Worm (Caenorhabditis elegans) whole organism, L1 larva: ENCODE data around the gene B0546.3.

Source experiments
- ama-1 ChIP-seq: fragments of 150-350 bp; optimal IDR thresholded peaks from 2 replicates; lab custom pipeline; 2014
- egl-27 ChIP-seq, 2 experiments: fragments of 150-350 bp in 1 of 2; sonication (generic microtip); optimal IDR thresholded peaks; 3 replicates each; lab custom pipeline; 2017 to 2018; ENCODE audit warnings: missing biosample characterization in 2 of 2, missing genetic modification characterization in 2 of 2, missing genetic modification reagents in 2 of 2
- ets-5 ChIP-seq: fragments of 200-800 bp; sonication (Bioruptor generic); IDR thresholded peaks from 2 replicates; pipeline ENCODE4 v1.3.6; 2022; ENCODE audit warnings: missing genetic modification characterization, missing compliant biosample characterization
- lin-13 ChIP-seq: fragments of 150-350 bp; optimal IDR thresholded peaks from 2 replicates; lab custom pipeline; 2014; ENCODE audit warnings: missing biosample characterization, missing genetic modification reagents, missing genetic modification characterization
- lin-39 ChIP-seq: fragments of 150-350 bp; optimal IDR thresholded peaks from 2 replicates; lab custom pipeline; 2014; ENCODE audit warnings: missing biosample characterization, missing genetic modification reagents, missing genetic modification characterization
- lir-3 ChIP-seq: sonication (generic microtip); optimal IDR thresholded peaks from 2 replicates; lab custom pipeline; 2016; ENCODE audit warnings: mild to moderate bottlenecking, missing genetic modification characterization, moderate library complexity, missing compliant biosample characterization; ENCODE audit not compliant: poor library complexity
- nhr-76 ChIP-seq: sonication (generic microtip); optimal IDR thresholded peaks from 2 replicates; lab custom pipeline; 2017; ENCODE audit warnings: missing biosample characterization, missing genetic modification characterization
- unc-130 ChIP-seq: fragments of 150-350 bp; optimal IDR thresholded peaks from 2 replicates; lab custom pipeline; 2017; ENCODE audit warnings: missing biosample characterization, missing genetic modification characterization, inconsistent platforms
- vab-15 ChIP-seq: sonication (generic microtip); optimal IDR thresholded peaks from 2 replicates; lab custom pipeline; 2017; ENCODE audit warnings: missing genotype, mild to moderate bottlenecking, missing genetic modification characterization, missing compliant biosample characterization

DNA sequence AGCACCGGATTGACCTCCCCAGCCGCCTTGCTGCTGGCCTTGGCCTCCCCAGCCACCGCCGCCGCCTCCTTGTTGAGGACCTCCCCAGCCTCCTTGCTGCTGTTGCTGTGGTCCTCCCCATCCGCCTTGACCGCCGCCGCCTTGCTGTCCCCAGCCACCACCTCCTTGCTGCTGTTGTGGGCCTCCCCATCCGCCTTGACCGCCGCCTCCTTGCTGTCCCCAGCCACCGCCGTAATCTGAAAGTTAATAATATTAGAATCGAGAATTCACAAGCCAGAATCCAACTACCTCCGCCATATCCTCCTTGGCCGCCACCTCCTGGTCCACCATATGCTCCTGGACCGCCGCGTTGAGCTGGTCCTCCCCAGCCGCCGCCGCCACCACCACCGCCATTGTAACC is 45.4 kb downstream of the B0546.3 start:
- TF ChIP-seq egl-27 (tag; optimal IDR thresholded peaks at IDR 0.05; lab: Kevin White, UChicago), result no peak
- TF ChIP-seq vab-15 (tag; lab: Kevin White, UChicago), result no peak
- no peak for TF ChIP-seq lin-39 (tag; lab: Kevin White, UChicago)
- TF ChIP-seq unc-130, result no peak
- TF ChIP-seq nhr-76 (tag; lab: Kevin White, UChicago), result no peak
- TF ChIP-seq ama-1 (lab: Kevin White, UChicago), result no peak
- no peak for TF ChIP-seq ets-5 (GFP tag; lab: Robert Waterston, UW)
- TF ChIP-seq lin-13 (GFP tag; lab: Kevin White, UChicago), result no peak
- TF ChIP-seq lir-3 (tag; lab: Kevin White, UChicago), result no peak
